Worm (Caenorhabditis elegans) whole organism, L4 larva: ENCODE results near the gene C34F11.1.

Experiments used
- F10B5.3 ChIP-seq: sonication (generic microtip); optimal IDR thresholded peaks from 2 replicates; lab custom pipeline; 2016; ENCODE audit warnings: mild to moderate bottlenecking, missing genetic modification characterization, missing compliant biosample characterization
- F37D6.2 ChIP-seq: sonication (generic microtip); optimal IDR thresholded peaks from 2 replicates; lab custom pipeline; 2016; ENCODE audit warnings: mild to moderate bottlenecking, missing genetic modification characterization, missing compliant biosample characterization
- F44E2.7 ChIP-seq: fragments of 200-800 bp; sonication (Bioruptor generic); IDR thresholded peaks from 2 replicates; pipeline ENCODE4 v2.1.2; 2022; ENCODE audit warnings: missing genetic modification characterization, missing compliant biosample characterization
- T26A8.4 ChIP-seq: fragments of 200-800 bp; sonication (Bioruptor generic); IDR thresholded peaks from 2 replicates; pipeline ENCODE4 v1.3.6; 2022; ENCODE audit warnings: missing genetic modification characterization, missing compliant biosample characterization
- Y48G9A.11 ChIP-seq: fragments of 200-800 bp; sonication (Bioruptor generic); IDR thresholded peaks from 2 replicates; pipeline ENCODE4 v1.3.6; 2022; ENCODE audit warnings: missing genetic modification reagents, missing genetic modification characterization, missing compliant biosample characterization
- Y75B8A.6 ChIP-seq: fragments of 200-800 bp; sonication (Bioruptor generic); IDR thresholded peaks from 2 replicates; pipeline ENCODE4 v1.3.6; 2022; ENCODE audit warnings: missing genetic modification reagents, missing genetic modification characterization, missing compliant biosample characterization
- ZK337.2 ChIP-seq: fragments of 200-800 bp; sonication (Bioruptor generic); IDR thresholded peaks from 2 replicates; pipeline ENCODE4 v1.3.6; 2022; ENCODE audit warnings: missing genetic modification reagents, missing genetic modification characterization, missing compliant biosample characterization
- aly-2 ChIP-seq: sonication (generic microtip); optimal IDR thresholded peaks from 2 replicates; lab custom pipeline; 2018; ENCODE audit warnings: missing biosample characterization, missing genetic modification characterization
- ceh-32 ChIP-seq: sonication (generic microtip); optimal IDR thresholded peaks from 2 replicates; lab custom pipeline; 2016; ENCODE audit warnings: mild to moderate bottlenecking, missing genetic modification characterization, missing compliant biosample characterization; ENCODE audit not compliant: poor library complexity
- ceh-62 ChIP-seq: sonication (generic microtip); optimal IDR thresholded peaks from 2 replicates; lab custom pipeline; 2017; ENCODE audit warnings: missing biosample characterization, missing genetic modification characterization
- cey-2 ChIP-seq: sonication (generic microtip); optimal IDR thresholded peaks from 3 replicates; lab custom pipeline; 2017; ENCODE audit warnings: missing genetic modification characterization, mild to moderate bottlenecking, missing compliant biosample characterization, antibody characterized with exemption, borderline replicate concordance; ENCODE audit not compliant: insufficient read depth
- daf-19 ChIP-seq: fragments of 200-800 bp; sonication (Bioruptor generic); conservative IDR thresholded peaks from 2 replicates; pipeline ENCODE4 v1.3.6; 2022; ENCODE audit warnings: missing genetic modification characterization, missing compliant biosample characterization
- dmd-6 ChIP-seq: fragments of 200-800 bp; sonication (Bioruptor generic); IDR thresholded peaks from 2 replicates; pipeline ENCODE4 v1.3.6; 2022; ENCODE audit warnings: missing genetic modification reagents, missing genetic modification characterization, missing compliant biosample characterization
- duxl-1 ChIP-seq: sonication (generic microtip); optimal IDR thresholded peaks from 2 replicates; lab custom pipeline; 2016; ENCODE audit warnings: mild to moderate bottlenecking, missing genetic modification characterization, moderate library complexity, missing compliant biosample characterization; ENCODE audit not compliant: poor library complexity
- dve-1 ChIP-seq: sonication (generic microtip); optimal IDR thresholded peaks from 2 replicates; lab custom pipeline; 2017; ENCODE audit warnings: antibody characterized with exemption, mild to moderate bottlenecking, missing genetic modification characterization, missing compliant biosample characterization; ENCODE audit not compliant: insufficient read depth
- egl-43 ChIP-seq: fragments of 200-800 bp; sonication (Bioruptor generic); IDR thresholded peaks from 2 replicates; pipeline ENCODE4 v1.3.6; 2022; ENCODE audit warnings: missing genetic modification reagents, missing genetic modification characterization, missing compliant biosample characterization
- fos-1 ChIP-seq: fragments of 150-350 bp; optimal IDR thresholded peaks from 2 replicates; lab custom pipeline; 2014; ENCODE audit warnings: missing biosample characterization, missing genetic modification characterization
- gei-8 ChIP-seq: fragments of 200-800 bp; sonication (Bioruptor generic); optimal IDR thresholded peaks from 2 replicates; lab custom pipeline; 2018; ENCODE audit warnings: mild to moderate bottlenecking, missing genetic modification characterization, missing compliant biosample characterization
- hlh-11 ChIP-seq: fragments of 200-800 bp; sonication (Bioruptor generic); optimal IDR thresholded peaks from 2 replicates; lab custom pipeline; 2018; ENCODE audit warnings: mild to moderate bottlenecking, missing genetic modification characterization, missing compliant biosample characterization
- hlh-30 ChIP-seq: sonication (generic microtip); optimal IDR thresholded peaks from 2 replicates; lab custom pipeline; 2017; ENCODE audit warnings: antibody characterized with exemption, mild to moderate bottlenecking, missing genetic modification characterization, missing compliant biosample characterization; ENCODE audit not compliant: insufficient read depth
- hmg-1.1 ChIP-seq: fragments of 200-800 bp; sonication (Bioruptor generic); IDR thresholded peaks from 2 replicates; pipeline ENCODE4 v1.3.6; 2022; ENCODE audit warnings: missing genetic modification reagents, missing genetic modification characterization, missing compliant biosample characterization
- lim-7 ChIP-seq: fragments of 200-800 bp; sonication (Bioruptor generic); IDR thresholded peaks from 2 replicates; pipeline ENCODE4 v1.3.6; 2022; ENCODE audit warnings: missing genetic modification characterization, missing compliant biosample characterization
- lin-29 ChIP-seq: fragments of 200-800 bp; sonication (Bioruptor generic); IDR thresholded peaks from 2 replicates; pipeline ENCODE4 v1.3.6; 2022; ENCODE audit warnings: missing genetic modification reagents, missing genetic modification characterization, missing compliant biosample characterization
- lin-38 ChIP-seq: fragments of 200-800 bp; sonication (Bioruptor generic); IDR thresholded peaks from 2 replicates; pipeline ENCODE4 v1.3.6; 2022; ENCODE audit warnings: missing genetic modification reagents, missing genetic modification characterization, missing compliant biosample characterization
- lin-39 ChIP-seq: fragments of 150-350 bp; optimal IDR thresholded peaks from 2 replicates; lab custom pipeline; 2014; ENCODE audit warnings: missing biosample characterization, missing genetic modification reagents, missing genetic modification characterization
- lir-3 ChIP-seq: sonication (generic microtip); optimal IDR thresholded peaks from 2 replicates; lab custom pipeline; 2016; ENCODE audit warnings: mild to moderate bottlenecking, missing genetic modification characterization, missing compliant biosample characterization
- lsy-2 ChIP-seq, 2 experiments: fragments of 150-350 bp in 1 of 2; sonication (generic microtip) in 1 of 2; optimal IDR thresholded peaks; 2 replicates each; lab custom pipeline; 2014 to 2017; ENCODE audit warnings: missing biosample characterization in 2 of 2, missing genetic modification characterization in 2 of 2
- madf-5 ChIP-seq, 2 experiments: fragments of 200-800 bp; sonication (Bioruptor generic); IDR thresholded peaks; 2 replicates each; pipeline ENCODE4 v1.3.6; 2022; ENCODE audit warnings: missing compliant biosample characterization in 2 of 2, missing genetic modification characterization in 2 of 2
- madf-9 ChIP-seq: fragments of 200-800 bp; sonication (Bioruptor generic); conservative IDR thresholded peaks from 2 replicates; pipeline ENCODE4 v1.3.6; 2022; ENCODE audit warnings: missing genetic modification reagents, missing genetic modification characterization, missing compliant biosample characterization
- mdl-1 ChIP-seq, 2 experiments: fragments of 150-350 bp in 1 of 2; sonication (generic microtip) in 1 of 2; optimal IDR thresholded peaks; 2 replicates each; lab custom pipeline; 2014 to 2017; ENCODE audit warnings: missing biosample characterization in 2 of 2, missing genetic modification characterization in 2 of 2
- mdt-29 ChIP-seq: fragments of 200-800 bp; sonication (Bioruptor generic); IDR thresholded peaks from 2 replicates; pipeline ENCODE4 v1.3.6; 2022; ENCODE audit warnings: missing genetic modification reagents, missing genetic modification characterization, missing compliant biosample characterization
- mep-1 ChIP-seq: fragments of 150-350 bp; sonication (generic microtip); optimal IDR thresholded peaks from 3 replicates; lab custom pipeline; 2014; ENCODE audit warnings: missing biosample characterization, missing genetic modification characterization
- mxl-2 ChIP-seq: fragments of 200-800 bp; sonication (Bioruptor generic); conservative IDR thresholded peaks from 2 replicates; pipeline ENCODE4 v1.3.6; 2022; ENCODE audit warnings: missing genetic modification reagents, missing genetic modification characterization, missing compliant biosample characterization
- nhr-10 ChIP-seq: fragments of 150-350 bp; optimal IDR thresholded peaks from 2 replicates; lab custom pipeline; 2014; ENCODE audit warnings: missing biosample characterization, missing genetic modification characterization
- nhr-111 ChIP-seq: fragments of 200-800 bp; sonication (Bioruptor generic); optimal IDR thresholded peaks from 2 replicates; lab custom pipeline; 2018; ENCODE audit warnings: mild to moderate bottlenecking, missing genetic modification characterization, missing compliant biosample characterization
- nhr-42 ChIP-seq: fragments of 200-800 bp; sonication (Bioruptor generic); IDR thresholded peaks from 2 replicates; pipeline ENCODE4 v1.3.6; 2022; ENCODE audit warnings: missing genetic modification characterization, missing compliant biosample characterization
- nhr-77 ChIP-seq: fragments of 150-350 bp; optimal IDR thresholded peaks from 2 replicates; lab custom pipeline; 2014; ENCODE audit warnings: missing biosample characterization, missing genetic modification characterization
- php-3 ChIP-seq: fragments of 200-800 bp; sonication (Bioruptor generic); IDR thresholded peaks from 2 replicates; pipeline ENCODE4 v1.3.6; 2022; ENCODE audit warnings: missing genetic modification reagents, missing genetic modification characterization, missing compliant biosample characterization
- saeg-2 ChIP-seq: fragments of 200-800 bp; sonication (Bioruptor generic); IDR thresholded peaks from 2 replicates; pipeline ENCODE4 v1.3.6; 2022; ENCODE audit warnings: missing genetic modification reagents, missing genetic modification characterization, missing compliant biosample characterization
- sdz-12 ChIP-seq: fragments of 200-800 bp; sonication (Bioruptor generic); optimal IDR thresholded peaks from 2 replicates; lab custom pipeline; 2018; ENCODE audit warnings: mild to moderate bottlenecking, missing genetic modification characterization, missing compliant biosample characterization
- spr-3 ChIP-seq: fragments of 200-800 bp; sonication (Bioruptor generic); optimal IDR thresholded peaks from 2 replicates; lab custom pipeline; 2018; ENCODE audit warnings: mild to moderate bottlenecking, missing genetic modification characterization, missing compliant biosample characterization
- unc-62 ChIP-seq, 3 experiments: fragments of 150-350 bp in 1 of 3; sonication (generic microtip); optimal IDR thresholded peaks in 2 of 3; peaks in 1 of 3; 1 replicate in 1 of 3; 2 replicates in 2 of 3; lab custom pipeline; 2014 to 2017; ENCODE audit warnings: missing biosample characterization in 3 of 3, missing genetic modification characterization in 3 of 3, missing genetic modification reagents in 3 of 3, missing genotype in 1 of 3
- zfp-2 ChIP-seq: sonication (generic microtip); optimal IDR thresholded peaks from 2 replicates; lab custom pipeline; 2016; ENCODE audit warnings: mild to moderate bottlenecking, missing genetic modification characterization, missing compliant biosample characterization
- ztf-11 ChIP-seq: fragments of 150-350 bp; optimal IDR thresholded peaks from 2 replicates; lab custom pipeline; 2014; ENCODE audit warnings: missing biosample characterization, missing genetic modification characterization
- ztf-7 ChIP-seq: fragments of 150-350 bp; optimal IDR thresholded peaks from 2 replicates; lab custom pipeline; 2014; ENCODE audit warnings: missing biosample characterization, missing genetic modification characterization

The C34F11.1 gene

ce11 chrII:5237699-5238098, 24.9 kb downstream of the C34F11.1 start (continued):
- TF ChIP-seq aly-2 (tag; lab: Kevin White, UChicago) = no peak
- no peak; the same call in 1 of the 2 replicates for TF ChIP-seq lin-38 (GFP tag; lab: Robert Waterston, UW)
- TF ChIP-seq mdt-29 (GFP tag; lab: Robert Waterston, UW) = no peak
- TF ChIP-seq lsy-2 (tag; optimal IDR thresholded peaks at IDR 0.05; lab: Kevin White, UChicago) = no peak
- no peak for TF ChIP-seq fos-1
- peak; percentile 53 for TF ChIP-seq dmd-6
- peak in 1 of 2 experiments; percentile 66 for TF ChIP-seq unc-62 (GFP tag; optimal IDR thresholded peaks at IDR 0.05 in 1 of 2; lab: Kevin White, UChicago)
- TF ChIP-seq unc-62 (tag; optimal IDR thresholded peaks at IDR 0.05; lab: Kevin White, UChicago) = no peak
- no peak for TF ChIP-seq sdz-12 (GFP tag; lab: Kevin White, UChicago)
- TF ChIP-seq nhr-42 (GFP tag; lab: Robert Waterston, UW) = no peak
- no peak for TF ChIP-seq gei-8
- no peak for TF ChIP-seq spr-3 (GFP tag; lab: Kevin White, UChicago)
- TF ChIP-seq lim-7 (GFP tag; lab: Robert Waterston, UW) = no peak
- no peak for TF ChIP-seq madf-5 (GFP tag; IDR thresholded peaks at IDR 0.05; lab: Robert Waterston, UW)
- no peak for TF ChIP-seq duxl-1 (tag; lab: Kevin White, UChicago)
- TF ChIP-seq Y75B8A.6 (GFP tag; lab: Robert Waterston, UW) = no peak
- TF ChIP-seq mep-1 (tag; lab: Kevin White, UChicago) = no peak
- no peak for TF ChIP-seq ztf-7 (tag; lab: Kevin White, UChicago)
- no peak for TF ChIP-seq F37D6.2 (tag; lab: Kevin White, UChicago)
- TF ChIP-seq nhr-77 = no peak
- no peak for TF ChIP-seq ceh-32 (tag; lab: Kevin White, UChicago)
- no peak for TF ChIP-seq saeg-2 (GFP tag; lab: Robert Waterston, UW)

ce11 chrII:5238366-5238765, 25.6 kb downstream of the C34F11.1 start, which contains the start of gene pho-4:
TSS of gene pho-4 (minus strand) at chrII:5238466.
- TF ChIP-seq ceh-62 (no peak), mdl-1 (tag; optimal IDR thresholded peaks at IDR 0.05; lab: Kevin White, UChicago) (no peak), daf-19 (GFP tag; lab: Robert Waterston, UW) (no peak), hlh-30 (no peak), madf-9 (no peak), lim-7 (GFP tag; lab: Robert Waterston, UW) (no peak), nhr-111 (GFP tag; lab: Kevin White, UChicago) (no peak), nhr-77 (no peak), egl-43 (GFP tag; lab: Robert Waterston, UW) (no peak), unc-62 (GFP tag; optimal IDR thresholded peaks at IDR 0.05 in 1 of 2; lab: Kevin White, UChicago) (no peak), unc-62 (tag; optimal IDR thresholded peaks at IDR 0.05; lab: Kevin White, UChicago) (no peak), fos-1 (no peak), cey-2 (tag; lab: Kevin White, UChicago) (no peak), ZK337.2 (GFP tag; lab: Robert Waterston, UW) (no peak), mxl-2 (GFP tag; lab: Robert Waterston, UW) (no peak), nhr-10 (tag; lab: Kevin White, UChicago) (no peak), php-3 (GFP tag; lab: Robert Waterston, UW) (no peak), F10B5.3 (tag; lab: Kevin White, UChicago) (no peak)

- TF ChIP-seq ZK337.2 (GFP tag; lab: Robert Waterston, UW) (no peak), mdt-29 (GFP tag; lab: Robert Waterston, UW) (no peak), hmg-1.1 (GFP tag; lab: Robert Waterston, UW) (no peak), daf-19 (GFP tag; lab: Robert Waterston, UW) (no peak), lir-3 (no peak), lin-29 (GFP tag; lab: Robert Waterston, UW) (no peak), duxl-1 (tag; lab: Kevin White, UChicago) (no peak), dve-1 (tag; lab: Kevin White, UChicago) (no peak), Y75B8A.6 (GFP tag; lab: Robert Waterston, UW) (no peak), zfp-2 (no peak), cey-2 (tag; lab: Kevin White, UChicago) (no peak), gei-8 (no peak), T26A8.4 (GFP tag; lab: Robert Waterston, UW) (no peak), lin-39 (no peak), ztf-11 (tag; lab: Kevin White, UChicago) (no peak), F44E2.7 (no peak), Y48G9A.11 (GFP tag; lab: Robert Waterston, UW) (no peak), hlh-11 (tag; lab: Kevin White, UChicago) (no peak)
Measured at ce11 chrII:5241560-5241959, 28.8 kb downstream of the C34F11.1 start, which contains the start of gene T16D1.1. TSS of gene T16D1.1 (minus strand) at chrII:5241660.
